Fruit fly (Drosophila melanogaster) whole organism, wandering third instar larva: ENCODE data around the gene CG3632.

Experiments
- Abd-B ChIP-seq: fragments of >200 bp; optimal IDR thresholded peaks from 2 replicates; lab custom pipeline; 2017; ENCODE audit warnings: missing biosample characterization, missing genetic modification characterization
- CG32264 ChIP-seq: fragments of 200-800 bp; sonication (Bioruptor generic); optimal IDR thresholded peaks from 2 replicates; lab custom pipeline; 2016; ENCODE audit warnings: missing biosample characterization, missing genetic modification characterization
- CG9705 ChIP-seq: fragments of 200-800 bp; sonication (Bioruptor generic); optimal IDR thresholded peaks from 2 replicates; lab custom pipeline; 2018; ENCODE audit warnings: missing biosample characterization, mild to moderate bottlenecking, missing genetic modification characterization
- CrebA ChIP-seq: fragments of 200-800 bp; sonication (Bioruptor generic); optimal IDR thresholded peaks from 2 replicates; lab custom pipeline; 2016; ENCODE audit warnings: missing biosample characterization, mild to moderate bottlenecking, missing genetic modification characterization, borderline replicate concordance
- Dfd ChIP-seq: fragments of >200 bp; optimal IDR thresholded peaks from 2 replicates; lab custom pipeline; 2017; ENCODE audit warnings: missing biosample characterization, missing genetic modification characterization
- Dif ChIP-seq: fragments of 200-275, 200-300 bp; sonication (Bioruptor generic); optimal IDR thresholded peaks from 2 replicates; lab custom pipeline; 2018; ENCODE audit warnings: missing biosample characterization, missing genetic modification characterization; ENCODE audit not compliant: partially characterized antibody
- GATAd ChIP-seq: sonication (Bioruptor generic); optimal IDR thresholded peaks from 2 replicates; lab custom pipeline; 2016; ENCODE audit warnings: missing biosample characterization, missing genetic modification characterization
- HLH106 ChIP-seq: fragments of 200-800 bp; optimal IDR thresholded peaks from 3 replicates; lab custom pipeline; 2019; ENCODE audit warnings: missing biosample characterization, mild to moderate bottlenecking, missing genetic modification characterization, moderate library complexity
- Hnf4 ChIP-seq: fragments of 200-800 bp; sonication (Bioruptor generic); optimal IDR thresholded peaks from 2 replicates; lab custom pipeline; 2016; ENCODE audit warnings: missing biosample characterization, mild to moderate bottlenecking, missing genetic modification characterization
- Hr78 ChIP-seq: fragments of >200 bp; optimal IDR thresholded peaks from 2 replicates; lab custom pipeline; 2017; ENCODE audit warnings: missing biosample characterization, missing genetic modification characterization
- Hr83 ChIP-seq: fragments of 200-300 bp; sonication (Bioruptor generic); optimal IDR thresholded peaks from 2 replicates; lab custom pipeline; 2016; ENCODE audit warnings: missing biosample characterization, mild to moderate bottlenecking, missing genetic modification characterization, moderate library complexity; ENCODE audit not compliant: poor library complexity, severe bottlenecking
- Jra ChIP-seq: sonication (Bioruptor generic); optimal IDR thresholded peaks from 2 replicates; lab custom pipeline; 2016; ENCODE audit warnings: missing biosample characterization, missing genetic modification characterization
- Mio ChIP-seq: sonication (Bioruptor generic); optimal IDR thresholded peaks from 2 replicates; lab custom pipeline; 2016; ENCODE audit warnings: missing biosample characterization, missing genetic modification characterization
- Myc ChIP-seq: fragments of >200 bp; optimal IDR thresholded peaks from 2 replicates; lab custom pipeline; 2017
- N ChIP-seq: fragments of >200 bp; optimal IDR thresholded peaks from 2 replicates; lab custom pipeline; 2018; ENCODE audit warnings: missing biosample characterization, missing external identifiers, missing genetic modification characterization
- OdsH ChIP-seq: fragments of 200-800 bp; sonication (Bioruptor generic); optimal IDR thresholded peaks from 2 replicates; lab custom pipeline; 2016; ENCODE audit warnings: missing biosample characterization, mild to moderate bottlenecking, missing genetic modification characterization
- Rel ChIP-seq, 2 experiments: fragments of 200-800 bp; sonication (Bioruptor generic) in 1 of 2; optimal IDR thresholded peaks; 2 replicates in 1 of 2; 3 replicates in 1 of 2; lab custom pipeline; 2016 to 2019; ENCODE audit warnings: mild to moderate bottlenecking in 2 of 2, missing biosample characterization in 2 of 2, missing genetic modification characterization in 2 of 2, moderate library complexity in 1 of 2
- Sp1 ChIP-seq: fragments of 200-800 bp; sonication (Bioruptor generic); optimal IDR thresholded peaks from 3 replicates; lab custom pipeline; 2019; ENCODE audit warnings: missing biosample characterization, mild to moderate bottlenecking, missing genetic modification characterization, moderate library complexity
- Vsx2 ChIP-seq: fragments of 200-300, 225-300 bp; sonication (Bioruptor generic); optimal IDR thresholded peaks from 2 replicates; lab custom pipeline; 2018; ENCODE audit warnings: missing biosample characterization, missing genetic modification characterization; ENCODE audit not compliant: partially characterized antibody
- br ChIP-seq: fragments of 200-800 bp; sonication (Bioruptor generic); optimal IDR thresholded peaks from 2 replicates; lab custom pipeline; 2016; ENCODE audit warnings: missing biosample characterization, missing genetic modification characterization
- brk ChIP-seq: fragments of 200-800 bp; sonication (Bioruptor generic); optimal IDR thresholded peaks from 2 replicates; lab custom pipeline; 2016; ENCODE audit warnings: missing biosample characterization, mild to moderate bottlenecking, missing genetic modification characterization
- dl ChIP-seq, 2 experiments: fragments of 175-275, 200-275 bp in 1 of 2; fragments of 200-275 bp in 1 of 2; sonication (Bioruptor generic); optimal IDR thresholded peaks; lab custom pipeline; 2018; ENCODE audit warnings: mild to moderate bottlenecking in 2 of 2, missing biosample characterization in 2 of 2, missing genetic modification characterization in 2 of 2, moderate library complexity in 2 of 2; ENCODE audit not compliant: partially characterized antibody in 2 of 2, insufficient read depth in 1 of 2
- dmrt93B ChIP-seq: fragments of 200-800 bp; sonication (Bioruptor generic); optimal IDR thresholded peaks from 2 replicates; lab custom pipeline; 2018; ENCODE audit warnings: missing biosample characterization, mild to moderate bottlenecking, missing genetic modification characterization
- dsf ChIP-seq: sonication (Bioruptor generic); optimal IDR thresholded peaks from 2 replicates; lab custom pipeline; 2016; ENCODE audit warnings: missing biosample characterization, missing genetic modification characterization, borderline replicate concordance
- ey ChIP-seq: fragments of 200-800 bp; sonication (Bioruptor generic); optimal IDR thresholded peaks from 2 replicates; lab custom pipeline; 2016; ENCODE audit warnings: missing biosample characterization, missing genetic modification characterization
- foxo ChIP-seq, 2 experiments: fragments of 200-800 bp; sonication (Bioruptor generic); optimal IDR thresholded peaks; 2 replicates in 1 of 2; 3 replicates in 1 of 2; lab custom pipeline; 2016 to 2017; ENCODE audit warnings: missing biosample characterization in 2 of 2, missing genetic modification characterization in 2 of 2
- fru ChIP-seq: fragments of 200-800 bp; sonication (Bioruptor generic); optimal IDR thresholded peaks from 3 replicates; lab custom pipeline; 2016; ENCODE audit warnings: missing biosample characterization, mild to moderate bottlenecking, missing genetic modification characterization
- h ChIP-seq: fragments of 200-800 bp; sonication (Bioruptor generic); optimal IDR thresholded peaks from 3 replicates; lab custom pipeline; 2016; ENCODE audit warnings: missing biosample characterization, mild to moderate bottlenecking, missing genetic modification characterization
- jim ChIP-seq: fragments of 175-275, 200-325 bp; sonication (Bioruptor generic); optimal IDR thresholded peaks from 2 replicates; lab custom pipeline; 2016; ENCODE audit warnings: missing biosample characterization, mild to moderate bottlenecking, missing genetic modification characterization
- lola ChIP-seq: fragments of >200 bp; optimal IDR thresholded peaks from 2 replicates; lab custom pipeline; 2017; ENCODE audit warnings: missing biosample characterization, missing genetic modification characterization
- pan ChIP-seq: fragments of >200 bp; optimal IDR thresholded peaks from 2 replicates; lab custom pipeline; 2017
- psq ChIP-seq: fragments of 200-800 bp; sonication (Bioruptor generic); optimal IDR thresholded peaks from 3 replicates; lab custom pipeline; 2017; ENCODE audit warnings: missing biosample characterization, mild to moderate bottlenecking, missing genetic modification characterization, moderate library complexity
- rgr ChIP-seq: fragments of 200-800 bp; sonication (Bioruptor generic); optimal IDR thresholded peaks from 3 replicates; lab custom pipeline; 2016; ENCODE audit warnings: missing biosample characterization, mild to moderate bottlenecking, missing genetic modification characterization
- sage ChIP-seq: fragments of 200-800 bp; sonication (Bioruptor generic); optimal IDR thresholded peaks from 2 replicates; lab custom pipeline; 2016; ENCODE audit warnings: missing biosample characterization, mild to moderate bottlenecking, missing genetic modification characterization
- sv ChIP-seq: fragments of 200-800 bp; sonication (Bioruptor generic); optimal IDR thresholded peaks from 3 replicates; lab custom pipeline; 2016; ENCODE audit warnings: missing biosample characterization, missing genetic modification characterization
- tai ChIP-seq: sonication (Bioruptor generic); optimal IDR thresholded peaks from 2 replicates; lab custom pipeline; 2016; ENCODE audit warnings: missing biosample characterization, missing genetic modification characterization
- usp ChIP-seq: fragments of >200 bp; optimal IDR thresholded peaks from 2 replicates; lab custom pipeline; 2017; ENCODE audit warnings: missing biosample characterization, missing genetic modification characterization
- woc ChIP-seq: sonication (Bioruptor generic); optimal IDR thresholded peaks from 2 replicates; lab custom pipeline; 2016; ENCODE audit warnings: missing biosample characterization, mild to moderate bottlenecking, missing genetic modification characterization

The CG3632 gene

DNA sequence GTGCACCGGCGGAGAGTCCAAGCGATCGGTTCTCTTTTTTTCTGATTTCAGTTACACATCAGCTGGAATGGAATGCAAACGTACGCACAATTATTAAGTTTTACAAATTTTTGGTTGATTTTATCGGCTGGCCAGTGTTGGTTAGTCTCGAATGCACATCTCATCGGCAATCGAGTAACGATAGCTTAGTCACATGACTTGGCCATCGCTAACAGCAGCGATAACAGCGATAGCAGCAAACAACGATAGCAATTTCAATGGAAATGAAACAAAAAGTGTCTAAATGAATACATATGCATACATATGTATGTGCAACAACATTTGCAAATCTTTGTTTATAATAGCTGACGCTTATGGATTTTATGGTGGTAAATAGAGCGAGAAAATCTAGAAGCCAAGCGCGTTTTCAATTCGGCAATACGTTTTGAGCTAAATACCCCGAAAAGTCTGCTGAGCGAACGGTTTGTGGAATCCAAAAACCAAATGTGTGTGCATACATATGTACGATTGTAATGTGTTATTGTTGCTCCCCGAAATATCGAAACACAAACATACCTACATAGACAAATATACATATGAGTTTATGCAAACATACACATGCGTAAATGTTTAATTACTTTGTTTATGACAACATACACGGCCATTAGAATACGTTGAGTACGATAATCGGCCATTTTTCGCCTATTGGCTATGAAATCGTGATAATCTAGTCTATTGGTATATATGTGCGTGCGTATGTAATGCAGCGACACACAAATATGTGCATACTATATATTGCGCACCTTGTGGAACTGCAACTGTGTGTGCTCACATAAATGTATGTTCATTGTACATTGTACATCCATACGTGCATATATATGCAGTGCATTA, at the start of gene CG3632:
Gene CG3632 (plus strand): TSS at position 249 of the 870 bp plus-strand sequence.
- peak; percentile 33 for TF ChIP-seq psq (GFP tag; lab: Kevin White, UChicago)
- peak; percentile 41 for TF ChIP-seq Sp1 (GFP tag; lab: Kevin White, UChicago)
- TF ChIP-seq lola (GFP tag; lab: Kevin White, UChicago) = peak; percentile 44
- TF ChIP-seq usp (GFP tag; lab: Kevin White, UChicago) = no peak
- peak; percentile 36 for TF ChIP-seq GATAd (GFP tag; lab: Kevin White, UChicago)
- peak; percentile 93 for TF ChIP-seq Hr83
- TF ChIP-seq woc (GFP tag; lab: Kevin White, UChicago) = no peak
- peak; percentile 57 for TF ChIP-seq rgr
- no peak for TF ChIP-seq pan (lab: Kevin White, UChicago)
- TF ChIP-seq Vsx2 (GFP tag; lab: Kevin White, UChicago) = no peak
- no peak for TF ChIP-seq CrebA
- TF ChIP-seq dmrt93B (GFP tag; lab: Kevin White, UChicago) = no peak
- peak; percentile 45 for TF ChIP-seq HLH106 (tag; lab: Kevin White, UChicago)
- TF ChIP-seq dl (GFP tag; optimal IDR thresholded peaks at IDR 0.05; lab: Kevin White, UChicago; ENCODE audit: insufficient read depth in 1 of 2, partially characterized antibody in 2 of 2) = no peak
- TF ChIP-seq dsf (GFP tag; lab: Kevin White, UChicago) = peak; percentile 27
- TF ChIP-seq foxo (GFP tag; optimal IDR thresholded peaks at IDR 0.05; lab: Kevin White, UChicago) = peak in 1 of 2 experiments; percentile 76
- no peak for TF ChIP-seq fru (GFP tag; lab: Kevin White, UChicago)
- TF ChIP-seq Abd-B (GFP tag; lab: Kevin White, UChicago) = no peak
- TF ChIP-seq Rel (GFP tag; optimal IDR thresholded peaks at IDR 0.05; lab: Kevin White, UChicago) = no peak
- TF ChIP-seq Rel (tag; optimal IDR thresholded peaks at IDR 0.05; lab: Kevin White, UChicago) = peak; percentile 42
- peak; percentile 79 for TF ChIP-seq Jra (GFP tag; lab: Kevin White, UChicago)
- peak; percentile 0 for TF ChIP-seq CG32264 (GFP tag; lab: Kevin White, UChicago)
- TF ChIP-seq ey (GFP tag; lab: Kevin White, UChicago) = peak; percentile 29
- peak; percentile 4 for TF ChIP-seq OdsH (GFP tag; lab: Kevin White, UChicago)
- TF ChIP-seq CG9705 (GFP tag; lab: Kevin White, UChicago) = peak; percentile 36
- TF ChIP-seq br (GFP tag; lab: Kevin White, UChicago) = peak; percentile 41
- TF ChIP-seq Hnf4 (GFP tag; lab: Kevin White, UChicago) = peak; percentile 79
- peak; percentile 25 for TF ChIP-seq Myc
- no peak for TF ChIP-seq brk
- TF ChIP-seq tai (GFP tag; lab: Kevin White, UChicago) = no peak
- peak; percentile 66 for TF ChIP-seq h (GFP tag; lab: Kevin White, UChicago)
- TF ChIP-seq jim (GFP tag; lab: Kevin White, UChicago) = peak; percentile 17
- no peak for TF ChIP-seq Dfd
- no peak for TF ChIP-seq Mio (GFP tag; lab: Kevin White, UChicago)
- no peak for TF ChIP-seq Dif (GFP tag; lab: Kevin White, UChicago)
- no peak for TF ChIP-seq sage
- TF ChIP-seq sv (GFP tag; lab: Kevin White, UChicago) = no peak
- TF ChIP-seq N = no peak
- TF ChIP-seq Hr78 = no peak

DNA sequence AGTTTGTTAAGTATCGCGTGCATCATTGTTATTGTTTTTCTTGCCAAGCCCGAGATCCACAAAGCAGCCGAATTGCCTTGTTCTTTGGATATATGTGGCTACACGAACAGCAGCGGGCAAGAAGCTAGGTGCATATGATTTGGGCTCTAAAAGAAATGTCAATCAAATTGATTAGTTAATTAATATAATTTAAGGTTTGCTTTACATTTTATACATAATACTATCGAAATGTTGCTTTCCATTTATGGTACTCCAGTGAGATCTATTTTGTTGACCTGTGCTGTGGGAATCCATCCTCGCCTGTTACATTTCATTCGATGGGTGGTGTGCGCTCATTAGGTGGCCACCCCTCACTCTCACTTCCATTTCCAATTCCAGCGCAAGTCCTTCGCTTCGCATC, 33.1 kb upstream of the CG3632 start:
- peak; percentile 25 for TF ChIP-seq psq (GFP tag; lab: Kevin White, UChicago)
- TF ChIP-seq sage = no peak
- TF ChIP-seq h (GFP tag; lab: Kevin White, UChicago) = peak; percentile 62
- TF ChIP-seq br (GFP tag; lab: Kevin White, UChicago) = peak; percentile 34
- no peak for TF ChIP-seq Dfd
- TF ChIP-seq HLH106 (tag; lab: Kevin White, UChicago) = peak; percentile 57
- peak; percentile 43 for TF ChIP-seq dmrt93B (GFP tag; lab: Kevin White, UChicago)
- TF ChIP-seq foxo (GFP tag; optimal IDR thresholded peaks at IDR 0.05; lab: Kevin White, UChicago) = peak in 1 of 2 experiments; percentile 68
- peak; percentile 48 for TF ChIP-seq ey (GFP tag; lab: Kevin White, UChicago)
- peak; percentile 33 for TF ChIP-seq Hnf4 (GFP tag; lab: Kevin White, UChicago)
- peak; percentile 65 for TF ChIP-seq fru (GFP tag; lab: Kevin White, UChicago)
- TF ChIP-seq Dif (GFP tag; lab: Kevin White, UChicago) = no peak
- TF ChIP-seq rgr = peak; percentile 56
- TF ChIP-seq Sp1 (GFP tag; lab: Kevin White, UChicago) = peak; percentile 56
- TF ChIP-seq sv (GFP tag; lab: Kevin White, UChicago) = peak; percentile 66
- peak; percentile 35 for TF ChIP-seq OdsH (GFP tag; lab: Kevin White, UChicago)
